Fruit fly (Drosophila melanogaster) whole organism, pupa: ENCODE measurements around the gene CG34353.

Experiments
- CG10348 ChIP-seq: fragments of 200-800 bp; sonication (Bioruptor generic); IDR thresholded peaks from 2 replicates; pipeline ENCODE4 v1.3.6; 2022; ENCODE audit warnings: missing biosample characterization, missing genetic modification characterization
- CG12605 ChIP-seq: fragments of 200-800 bp; sonication (Bioruptor generic); IDR thresholded peaks from 2 replicates; pipeline ENCODE4 v1.3.6; 2022; ENCODE audit warnings: missing biosample characterization, missing genetic modification characterization
- CG13204 ChIP-seq: fragments of 200-800 bp; sonication (Bioruptor generic); optimal IDR thresholded peaks from 2 replicates; lab custom pipeline; 2018; ENCODE audit warnings: missing biosample characterization, mild to moderate bottlenecking, missing genetic modification characterization, moderate library complexity
- CG14655 ChIP-seq: fragments of 200-800 bp; sonication (Bioruptor generic); optimal IDR thresholded peaks from 3 replicates; lab custom pipeline; 2017; ENCODE audit warnings: mild to moderate bottlenecking, missing biosample characterization, missing genetic modification reagents, missing genetic modification characterization
- CG17806 ChIP-seq: fragments of 200-800 bp; sonication (Bioruptor generic); optimal IDR thresholded peaks from 2 replicates; lab custom pipeline; 2018; ENCODE audit warnings: missing biosample characterization, mild to moderate bottlenecking, missing genetic modification characterization, moderate library complexity
- CG32121 ChIP-seq: fragments of 200-800 bp; sonication (Bioruptor generic); IDR thresholded peaks from 2 replicates; pipeline ENCODE4 v1.3.6; 2022; ENCODE audit warnings: missing biosample characterization, missing genetic modification characterization
- CG4496 ChIP-seq: fragments of 200-800 bp; sonication (Bioruptor generic); IDR thresholded peaks from 3 replicates; pipeline ENCODE4 v1.3.6; 2022; ENCODE audit warnings: missing biosample characterization, missing genetic modification characterization
- CG8301 ChIP-seq: fragments of 200-800 bp; sonication (Bioruptor generic); optimal IDR thresholded peaks from 2 replicates; lab custom pipeline; 2018; ENCODE audit warnings: missing biosample characterization, mild to moderate bottlenecking, missing genetic modification characterization
- D1 ChIP-seq: fragments of 200-800 bp; sonication (Bioruptor generic); optimal IDR thresholded peaks from 2 replicates; lab custom pipeline; 2018; ENCODE audit warnings: missing biosample characterization, mild to moderate bottlenecking, missing genetic modification characterization, moderate library complexity
- Pif1A ChIP-seq: fragments of 200-800 bp; sonication (Bioruptor generic); optimal IDR thresholded peaks from 3 replicates; lab custom pipeline; 2016; ENCODE audit warnings: missing biosample characterization, missing genetic modification characterization
- Snoo ChIP-seq: fragments of 200-800 bp; sonication (Bioruptor generic); optimal IDR thresholded peaks from 3 replicates; lab custom pipeline; 2017; ENCODE audit warnings: missing biosample characterization, mild to moderate bottlenecking, missing genetic modification characterization, inconsistent platforms
- gl ChIP-seq: fragments of 200-800 bp; sonication (Bioruptor generic); optimal IDR thresholded peaks from 2 replicates; lab custom pipeline; 2018; ENCODE audit warnings: missing biosample characterization, mild to moderate bottlenecking, missing genetic modification characterization

- TF ChIP-seq CG13204 (GFP tag; lab: Kevin White, UChicago) (no peak), CG32121 (GFP tag; lab: Robert Waterston, UW) (no peak), D1 (tag; lab: Kevin White, UChicago) (no peak), CG14655 (GFP tag; lab: Kevin White, UChicago) (no peak), CG17806 (tag; lab: Kevin White, UChicago) (no peak), Pif1A (GFP tag; lab: Kevin White, UChicago) (no peak), Snoo (tag; lab: Kevin White, UChicago) (no peak), CG4496 (GFP tag; lab: Robert Waterston, UW) (no peak), CG12605 (GFP tag; lab: Robert Waterston, UW) (no peak), CG10348 (no peak), CG8301 (tag; lab: Kevin White, UChicago) (no peak), gl (tag; lab: Kevin White, UChicago) (no peak)
Measured at dm6 chr3R:27946555-27947204, 41.0 kb upstream of the CG34353 start.
